Worm (Caenorhabditis elegans) whole organism, young adult: ENCODE results near the gene gop-2.
A peak's percentile ranks its signal among the peaks of the same experiment; 100 is the strongest.

ENCODE experiments used
- B0035.1 ChIP-seq: sonication (generic microtip); optimal IDR thresholded peaks from 2 replicates; lab custom pipeline; 2016; ENCODE audit warnings: missing genetic modification characterization, mild to moderate bottlenecking, missing compliant biosample characterization, missing genotype, missing genetic modification reagents
- B0336.3 ChIP-seq: fragments of 200-800 bp; sonication (Bioruptor generic); IDR thresholded peaks from 2 replicates; pipeline ENCODE4 v1.3.6; 2022; ENCODE audit warnings: missing genetic modification characterization, missing compliant biosample characterization
- C06A6.2 ChIP-seq: fragments of 200-800 bp; sonication (Bioruptor generic); conservative IDR thresholded peaks from 2 replicates; pipeline ENCODE4 v1.3.6; 2022; ENCODE audit warnings: missing genetic modification characterization, missing compliant biosample characterization
- F33H1.4 ChIP-seq: fragments of 200-800 bp; sonication (Bioruptor generic); IDR thresholded peaks from 2 replicates; pipeline ENCODE4 v1.3.6; 2022; ENCODE audit warnings: missing genetic modification reagents, missing genetic modification characterization, missing compliant biosample characterization
- F39B2.1 ChIP-seq: fragments of 200-800 bp; sonication (Bioruptor generic); IDR thresholded peaks from 2 replicates; pipeline ENCODE4 v1.3.6; 2022; ENCODE audit warnings: missing genetic modification reagents, missing genetic modification characterization, missing compliant biosample characterization
- F55B11.4 ChIP-seq: sonication (generic microtip); optimal IDR thresholded peaks from 2 replicates; lab custom pipeline; 2016; ENCODE audit warnings: missing compliant biosample characterization, missing genetic modification characterization, borderline replicate concordance; ENCODE audit not compliant: insufficient read depth
- T07F8.4 ChIP-seq: sonication (generic microtip); optimal IDR thresholded peaks from 2 replicates; lab custom pipeline; 2016; ENCODE audit warnings: mild to moderate bottlenecking, missing genetic modification characterization, moderate library complexity, missing compliant biosample characterization
- Y67H2A.10 ChIP-seq: fragments of 200-800 bp; sonication (Bioruptor generic); conservative IDR thresholded peaks from 2 replicates; pipeline ENCODE4 v1.3.6; 2022; ENCODE audit warnings: missing genetic modification reagents, missing genetic modification characterization, missing compliant biosample characterization
- ccch-3 ChIP-seq: fragments of 200-800 bp; sonication (Bioruptor generic); optimal IDR thresholded peaks from 2 replicates; lab custom pipeline; 2018; ENCODE audit warnings: mild to moderate bottlenecking, missing genetic modification characterization, missing compliant biosample characterization
- cebp-1 ChIP-seq, 2 experiments: fragments of 200-800 bp in 1 of 2; sonication (Bioruptor generic) in 1 of 2; sonication (generic microtip) in 1 of 2; IDR thresholded peaks in 1 of 2; optimal IDR thresholded peaks in 1 of 2; 2 replicates each; pipeline versions ENCODE4 v1.3.6 to Lab custom; 2017 to 2022; ENCODE audit warnings: missing compliant biosample characterization in 2 of 2, missing genetic modification characterization in 2 of 2, mild to moderate bottlenecking in 1 of 2, missing genetic modification reagents in 1 of 2, moderate library complexity in 1 of 2
- ceh-100 ChIP-seq: fragments of 200-800 bp; sonication (Bioruptor generic); IDR thresholded peaks from 2 replicates; pipeline ENCODE4 v1.3.6; 2022; ENCODE audit warnings: missing genetic modification reagents, missing genetic modification characterization, missing compliant biosample characterization
- ceh-40 ChIP-seq: fragments of 200-800 bp; sonication (Bioruptor generic); IDR thresholded peaks from 2 replicates; pipeline ENCODE4 v1.3.6; 2022; ENCODE audit warnings: missing genetic modification characterization, missing compliant biosample characterization
- ceh-79 ChIP-seq: sonication (generic microtip); optimal IDR thresholded peaks from 2 replicates; lab custom pipeline; 2017; ENCODE audit warnings: mild to moderate bottlenecking, missing genetic modification characterization, missing compliant biosample characterization
- ceh-91 ChIP-seq: fragments of 200-800 bp; sonication (Bioruptor generic); IDR thresholded peaks from 2 replicates; pipeline ENCODE4 v1.3.6; 2022; ENCODE audit warnings: missing genetic modification reagents, missing genetic modification characterization, missing compliant biosample characterization
- die-1 ChIP-seq: sonication (generic microtip); optimal IDR thresholded peaks from 2 replicates; lab custom pipeline; 2016; ENCODE audit warnings: missing genotype, mild to moderate bottlenecking, missing genetic modification characterization, missing compliant biosample characterization
- dpff-1 ChIP-seq: sonication (generic microtip); optimal IDR thresholded peaks from 2 replicates; lab custom pipeline; 2017; ENCODE audit warnings: mild to moderate bottlenecking, missing genetic modification characterization, missing compliant biosample characterization
- ekl-4 ChIP-seq: fragments of 200-800 bp; sonication (Bioruptor generic); IDR thresholded peaks from 2 replicates; pipeline ENCODE4 v1.3.6; 2022; ENCODE audit warnings: missing genetic modification reagents, missing genetic modification characterization, missing compliant biosample characterization
- ets-4 ChIP-seq: fragments of 200-800 bp; sonication (Bioruptor generic); optimal IDR thresholded peaks from 2 replicates; lab custom pipeline; 2018; ENCODE audit warnings: mild to moderate bottlenecking, missing genetic modification characterization, missing compliant biosample characterization
- fkh-3 ChIP-seq: sonication (generic microtip); optimal IDR thresholded peaks from 2 replicates; lab custom pipeline; 2016; ENCODE audit warnings: mild to moderate bottlenecking, missing genetic modification characterization, missing compliant biosample characterization
- hrde-1 ChIP-seq: sonication (generic microtip); optimal IDR thresholded peaks from 2 replicates; lab custom pipeline; 2016; ENCODE audit warnings: missing genetic modification characterization, mild to moderate bottlenecking, missing compliant biosample characterization, moderate library complexity, missing genotype, missing genetic modification reagents, borderline replicate concordance
- hsf-1 ChIP-seq: fragments of 200-800 bp; sonication (Bioruptor generic); IDR thresholded peaks from 2 replicates; pipeline ENCODE4 v1.3.6; 2022; ENCODE audit warnings: missing genetic modification reagents, missing genetic modification characterization, missing compliant biosample characterization
- lag-1 ChIP-seq: fragments of 200-800 bp; sonication (Bioruptor generic); IDR thresholded peaks from 2 replicates; pipeline ENCODE4 v1.3.6; 2022; ENCODE audit warnings: missing genetic modification reagents, missing genetic modification characterization, missing compliant biosample characterization
- let-526 ChIP-seq: fragments of 200-800 bp; sonication (Bioruptor generic); IDR thresholded peaks from 2 replicates; pipeline ENCODE4 v1.3.6; 2022; ENCODE audit warnings: missing genetic modification reagents, missing genetic modification characterization, missing compliant biosample characterization
- lin-26 ChIP-seq: fragments of 200-800 bp; sonication (Bioruptor generic); IDR thresholded peaks from 2 replicates; pipeline ENCODE4 v1.3.6; 2022; ENCODE audit warnings: missing genetic modification reagents, missing genetic modification characterization, missing compliant biosample characterization
- lin-40 ChIP-seq: sonication (generic microtip); optimal IDR thresholded peaks from 2 replicates; lab custom pipeline; 2016; ENCODE audit warnings: missing genetic modification characterization, mild to moderate bottlenecking, missing compliant biosample characterization, missing genotype, missing genetic modification reagents
- lsl-1 ChIP-seq: fragments of 200-800 bp; sonication (Bioruptor generic); optimal IDR thresholded peaks from 2 replicates; lab custom pipeline; 2018; ENCODE audit warnings: mild to moderate bottlenecking, missing genetic modification characterization, moderate library complexity, missing compliant biosample characterization
- lsy-27 ChIP-seq: sonication (generic microtip); optimal IDR thresholded peaks from 2 replicates; lab custom pipeline; 2017; ENCODE audit warnings: missing genetic modification characterization, mild to moderate bottlenecking, missing compliant biosample characterization, antibody characterized with exemption, missing genotype, borderline replicate concordance; ENCODE audit not compliant: insufficient read depth
- madf-6 ChIP-seq: fragments of 200-800 bp; sonication (Bioruptor generic); IDR thresholded peaks from 2 replicates; pipeline ENCODE4 v1.3.6; 2022; ENCODE audit warnings: missing genetic modification reagents, missing genetic modification characterization, missing compliant biosample characterization
- madf-8 ChIP-seq: fragments of 200-800 bp; sonication (Bioruptor generic); conservative IDR thresholded peaks from 2 replicates; pipeline ENCODE4 v1.3.6; 2022; ENCODE audit warnings: missing genetic modification reagents, missing genetic modification characterization, missing compliant biosample characterization
- mes-4 ChIP-seq: sonication (generic microtip); optimal IDR thresholded peaks from 2 replicates; lab custom pipeline; 2016; ENCODE audit warnings: missing genotype, missing genetic modification characterization, missing compliant biosample characterization
- mxl-1 ChIP-seq: sonication (generic microtip); optimal IDR thresholded peaks from 2 replicates; lab custom pipeline; 2016; ENCODE audit warnings: missing genetic modification characterization, missing compliant biosample characterization
- pbrm-1 ChIP-seq: fragments of 200-800 bp; sonication (Bioruptor generic); IDR thresholded peaks from 2 replicates; pipeline ENCODE4 v1.3.6; 2022; ENCODE audit warnings: missing genetic modification reagents, missing genetic modification characterization, missing compliant biosample characterization
- pha-4 ChIP-seq: fragments of 150-350 bp; sonication (generic microtip); optimal IDR thresholded peaks from 2 replicates; lab custom pipeline; 2014; ENCODE audit warnings: missing biosample characterization, missing genetic modification reagents, missing genetic modification characterization
- rcor-1 ChIP-seq: fragments of 200-800 bp; sonication (Bioruptor generic); IDR thresholded peaks from 2 replicates; pipeline ENCODE4 v1.3.6; 2022; ENCODE audit warnings: missing genetic modification reagents, missing genetic modification characterization, missing compliant biosample characterization
- repo-1 ChIP-seq: sonication (generic microtip); optimal IDR thresholded peaks from 2 replicates; lab custom pipeline; 2017; ENCODE audit warnings: mild to moderate bottlenecking, missing genetic modification characterization, missing compliant biosample characterization
- rpc-1 ChIP-seq, 2 experiments: fragments of 150-350 bp in 1 of 2; sonication (generic microtip) in 1 of 2; optimal IDR thresholded peaks; 2 replicates each; lab custom pipeline; 2014 to 2018; ENCODE audit warnings: missing biosample characterization in 1 of 2, missing genetic modification characterization in 1 of 2, missing genetic modification reagents in 1 of 2, missing genotype in 1 of 2
- sdz-38 ChIP-seq: sonication (generic microtip); optimal IDR thresholded peaks from 2 replicates; lab custom pipeline; 2016; ENCODE audit warnings: missing genotype, missing genetic modification characterization, missing compliant biosample characterization
- sea-2 ChIP-seq: fragments of 200-800 bp; sonication (Bioruptor generic); IDR thresholded peaks from 2 replicates; pipeline ENCODE4 v1.3.6; 2022; ENCODE audit warnings: missing genetic modification characterization, missing compliant biosample characterization
- snpc-1.3 ChIP-seq: sonication (generic microtip); optimal IDR thresholded peaks from 2 replicates; lab custom pipeline; 2017; ENCODE audit warnings: missing genetic modification characterization, mild to moderate bottlenecking, missing compliant biosample characterization, antibody characterized with exemption, moderate library complexity, missing genotype, missing genetic modification reagents; ENCODE audit not compliant: insufficient read depth
- snpc-4 ChIP-seq, 5 experiments: fragments of 150-350 bp in 1 of 5; sonication (generic microtip) in 4 of 5; optimal IDR thresholded peaks; 2 replicates each; lab custom pipeline; 2014 to 2018; ENCODE audit warnings: missing genetic modification characterization in 5 of 5, missing biosample characterization in 3 of 5, antibody characterized with exemption in 2 of 5, mild to moderate bottlenecking in 2 of 5, missing compliant biosample characterization in 2 of 5, missing genotype in 2 of 5, moderate library complexity in 2 of 5, missing genetic modification reagents in 1 of 5
- somi-1 ChIP-seq: fragments of 200-800 bp; sonication (Bioruptor generic); optimal IDR thresholded peaks from 2 replicates; lab custom pipeline; 2018; ENCODE audit warnings: mild to moderate bottlenecking, missing genetic modification characterization, missing compliant biosample characterization
- sptf-2 ChIP-seq: fragments of 200-800 bp; sonication (Bioruptor generic); optimal IDR thresholded peaks from 2 replicates; lab custom pipeline; 2018; ENCODE audit warnings: mild to moderate bottlenecking, missing genetic modification characterization, missing compliant biosample characterization
- tbp1 ChIP-seq: fragments of 200-800 bp; sonication (Bioruptor generic); optimal IDR thresholded peaks from 2 replicates; lab custom pipeline; 2018; ENCODE audit warnings: mild to moderate bottlenecking, missing genetic modification characterization, missing compliant biosample characterization
- zfh-2 ChIP-seq: fragments of 200-800 bp; sonication (Bioruptor generic); conservative IDR thresholded peaks from 2 replicates; pipeline ENCODE4 v1.3.6; 2022; ENCODE audit warnings: missing genetic modification reagents, missing genetic modification characterization, missing compliant biosample characterization
- ztf-22 ChIP-seq: fragments of 200-800 bp; sonication (Bioruptor generic); optimal IDR thresholded peaks from 2 replicates; lab custom pipeline; 2018; ENCODE audit warnings: mild to moderate bottlenecking, missing genetic modification characterization, moderate library complexity, missing compliant biosample characterization
- ztf-25 ChIP-seq: fragments of 200-800 bp; sonication (Bioruptor generic); IDR thresholded peaks from 2 replicates; pipeline ENCODE4 v1.3.6; 2022; ENCODE audit warnings: missing genetic modification reagents, missing genetic modification characterization, missing compliant biosample characterization

The gop-2 gene

ce11 chrIII:5305725-5306124, 46.9 kb downstream of the gop-2 start:
- TF ChIP-seq zfh-2 (GFP tag; lab: Robert Waterston, UW) (no peak), ets-4 (no peak), hsf-1 (GFP tag; lab: Robert Waterston, UW) (no peak; the same call in 1 of the 2 replicates), ceh-100 (GFP tag; lab: Robert Waterston, UW) (0 out of 2 replicates have a peak, but pooled peaks have one; percentile 41), F55B11.4 (tag; lab: Kevin White, UChicago) (no peak), sptf-2 (no peak), rcor-1 (GFP tag; lab: Robert Waterston, UW) (peak; percentile 70), snpc-4 (GFP tag; optimal IDR thresholded peaks at IDR 0.05; lab: Kevin White, UChicago) (peak; percentile 52), snpc-4 (tag; optimal IDR thresholded peaks at IDR 0.05; lab: Kevin White, UChicago) (peak in 1 of 4 experiments; percentile 78), mxl-1 (peak; percentile 92), lag-1 (GFP tag; lab: Robert Waterston, UW) (peak; percentile 64; the same call in 1 of the 2 replicates), ztf-22 (GFP tag; lab: Kevin White, UChicago) (no peak), ztf-25 (peak; percentile 99), ceh-79 (tag; lab: Kevin White, UChicago) (peak; percentile 91), cebp-1 (GFP tag; IDR thresholded peaks at IDR 0.05; lab: Robert Waterston, UW) (peak; percentile 66; the same call in 1 of the 2 replicates), cebp-1 (tag; optimal IDR thresholded peaks at IDR 0.05; lab: Kevin White, UChicago) (peak; percentile 77), pha-4 (tag; lab: Kevin White, UChicago) (no peak), ccch-3 (GFP tag; lab: Kevin White, UChicago) (no peak), let-526 (GFP tag; lab: Robert Waterston, UW) (0 out of 2 replicates have a peak, but pooled peaks have one; percentile 43), ekl-4 (GFP tag; lab: Robert Waterston, UW) (no peak; the same call in 1 of the 2 replicates), ceh-91 (GFP tag; lab: Robert Waterston, UW) (peak; percentile 48; the same call in 1 of the 2 replicates), C06A6.2 (GFP tag; lab: Robert Waterston, UW) (no peak), repo-1 (peak; percentile 67), B0336.3 (GFP tag; lab: Robert Waterston, UW) (no peak), lin-40 (tag; lab: Kevin White, UChicago) (peak; percentile 49), madf-8 (GFP tag; lab: Robert Waterston, UW) (peak; percentile 59), Y67H2A.10 (GFP tag; lab: Robert Waterston, UW) (peak; percentile 60; the same call in 1 of the 2 replicates), lsl-1 (GFP tag; lab: Kevin White, UChicago) (peak; percentile 74), snpc-1.3 (tag; lab: Kevin White, UChicago) (peak; percentile 75), die-1 (tag; lab: Kevin White, UChicago) (peak; percentile 97), tbp1 (peak; percentile 100), F39B2.1 (GFP tag; lab: Robert Waterston, UW) (no peak), T07F8.4 (peak; percentile 70), hrde-1 (peak; percentile 67), madf-6 (GFP tag; lab: Robert Waterston, UW) (no peak; the same call in 1 of the 2 replicates), dpff-1 (tag; lab: Kevin White, UChicago) (no peak), sdz-38 (tag; lab: Kevin White, UChicago) (no peak), sea-2 (GFP tag; lab: Robert Waterston, UW) (no peak), F33H1.4 (peak; percentile 68), fkh-3 (peak; percentile 81), lsy-27 (no peak), rpc-1 (optimal IDR thresholded peaks at IDR 0.05; lab: Kevin White, UChicago) (peak; percentile 89), rpc-1 (tag; optimal IDR thresholded peaks at IDR 0.05; lab: Kevin White, UChicago) (peak; percentile 97), ceh-40 (GFP tag; lab: Robert Waterston, UW) (peak; percentile 91), lin-26 (GFP tag; lab: Robert Waterston, UW) (peak; percentile 98), pbrm-1 (peak; percentile 86), B0035.1 (no peak), mes-4 (tag; lab: Kevin White, UChicago) (no peak), somi-1 (peak; percentile 76)
